Worm (Caenorhabditis elegans): ENCODE results near the gene C37E2.3.
A peak's percentile ranks its signal among the peaks of the same experiment; 100 is the strongest.
"Not testable (repeated sequence)": the region's sequence is repeated elsewhere in the genome, so short reads cannot be mapped to it uniquely, and the experiment has no call there.

Gene C37E2.3

ce11 chrX:14136795-14137194, 43.5 kb upstream of the C37E2.3 start:
- TF ChIP-seq rnt-1 (tag; optimal IDR thresholded peaks at IDR 0.05) (peak; percentile 16), nhr-90 (tag; optimal IDR thresholded peaks at IDR 0.05; ENCODE audit: poor library complexity) (peak; percentile 49), snu-23 (GFP tag; optimal IDR thresholded peaks at IDR 0.05) (peak; percentile 45), nhr-19 (GFP tag; conservative IDR thresholded peaks at IDR 0.05) (0 out of 2 replicates have a peak, but pooled peaks have one; percentile 20), efl-1 (GFP tag; optimal IDR thresholded peaks at IDR 0.05 in 1 of 2) (peak in 1 of 2 experiments; percentile 56), nhr-20 (tag; optimal IDR thresholded peaks at IDR 0.05) (peak; percentile 15), nhr-71 (tag; optimal IDR thresholded peaks at IDR 0.05) (peak; percentile 23)
- not testable (repeated sequence) for TF ChIP-seq efl-1 (optimal IDR thresholded peaks at IDR 0.05)

ce11 chrX:14140040-14140439, 40.2 kb upstream of the C37E2.3 start, which contains the start of gene nkat-1:
nkat-1 (minus strand) TSS chrX:14140140.
- no peak for TF ChIP-seq swsn-7 (tag; optimal IDR thresholded peaks at IDR 0.05)
- TF ChIP-seq nhr-28 (tag; optimal IDR thresholded peaks at IDR 0.05) = no peak
- no peak for TF ChIP-seq unc-62 (GFP tag; optimal IDR thresholded peaks at IDR 0.05)
- no peak for TF ChIP-seq fkh-8 (tag; optimal IDR thresholded peaks at IDR 0.05)
- no peak for TF ChIP-seq nhr-11 (tag; optimal IDR thresholded peaks at IDR 0.05)
- TF ChIP-seq pax-3 (tag; optimal IDR thresholded peaks at IDR 0.05) = no peak
- TF ChIP-seq egl-27 (tag; optimal IDR thresholded peaks at IDR 0.05) = no peak
- no peak for TF ChIP-seq hlh-17 (GFP tag; optimal IDR thresholded peaks at IDR 0.05; ENCODE audit: borderline replicate concordance)
- TF ChIP-seq aha-1 (tag; optimal IDR thresholded peaks at IDR 0.05) = no peak

ce11 chrX:14141344-14141841, 38.9 kb upstream of the C37E2.3 start:
- TF ChIP-seq aha-1 (tag; optimal IDR thresholded peaks at IDR 0.05) (no peak), mep-1 (tag; optimal IDR thresholded peaks at IDR 0.05) (no peak), hpl-2 (GFP tag; optimal IDR thresholded peaks at IDR 0.05) (no peak), lin-13 (GFP tag; optimal IDR thresholded peaks at IDR 0.05) (no peak), nhr-90 (tag; optimal IDR thresholded peaks at IDR 0.05; ENCODE audit: poor library complexity) (no peak), ztf-4 (tag; optimal IDR thresholded peaks at IDR 0.05) (no peak), lsy-2 (tag; optimal IDR thresholded peaks at IDR 0.05) (no peak), dpl-1 (GFP tag; optimal IDR thresholded peaks at IDR 0.05) (peak in 1 of 3 experiments; percentile 41), alr-1 (tag; optimal IDR thresholded peaks at IDR 0.05; ENCODE audit: borderline replicate concordance) (no peak), efl-1 (optimal IDR thresholded peaks at IDR 0.05) (no peak), efl-1 (GFP tag; optimal IDR thresholded peaks at IDR 0.05 in 1 of 2) (peak; percentile 13 to 92), lir-3 (tag; optimal IDR thresholded peaks at IDR 0.05; ENCODE audit: poor library complexity) (no peak), lin-35 (GFP tag; optimal IDR thresholded peaks at IDR 0.05) (peak in 1 of 2 experiments; percentile 16), snu-23 (GFP tag; optimal IDR thresholded peaks at IDR 0.05) (no peak), F16B12.6 (tag; optimal IDR thresholded peaks at IDR 0.05) (no peak), nhr-237 (tag; optimal IDR thresholded peaks at IDR 0.05) (no peak), pax-3 (tag; optimal IDR thresholded peaks at IDR 0.05) (no peak), rnt-1 (tag; optimal IDR thresholded peaks at IDR 0.05) (no peak), dsc-1 (tag; optimal IDR thresholded peaks at IDR 0.05) (no peak), nhr-12 (tag; optimal IDR thresholded peaks at IDR 0.05) (no peak), aly-2 (tag; optimal IDR thresholded peaks at IDR 0.05) (no peak)

ce11 chrX:14141896-14142392, 38.3 kb upstream of the C37E2.3 start, which contains the start of gene ceh-89:
ceh-89 (plus strand) TSS chrX:14141946.
- TF ChIP-seq fos-1 (tag; optimal IDR thresholded peaks at IDR 0.05) (no peak), jun-1 (tag; optimal IDR thresholded peaks at IDR 0.05) (no peak), fkh-8 (tag; optimal IDR thresholded peaks at IDR 0.05) (no peak), unc-30 (tag; optimal IDR thresholded peaks at IDR 0.05) (no peak), zip-4 (GFP tag; optimal IDR thresholded peaks at IDR 0.05) (no peak), Y116A8C.19 (tag; optimal IDR thresholded peaks at IDR 0.05; ENCODE audit: borderline replicate concordance) (no peak), sup-37 (GFP tag; optimal IDR thresholded peaks at IDR 0.05) (no peak), unc-130 (tag; optimal IDR thresholded peaks at IDR 0.05) (no peak), nhr-11 (tag; optimal IDR thresholded peaks at IDR 0.05) (no peak), grh-1 (GFP tag; IDR thresholded peaks at IDR 0.05) (no peak), egl-13 (tag; optimal IDR thresholded peaks at IDR 0.05) (no peak), ama-1 (optimal IDR thresholded peaks at IDR 0.05) (no peak), nhr-71 (tag; optimal IDR thresholded peaks at IDR 0.05) (no peak), irx-1 (tag; optimal IDR thresholded peaks at IDR 0.05) (no peak), skn-1 (tag; optimal IDR thresholded peaks at IDR 0.05) (no peak), ztf-4 (tag; optimal IDR thresholded peaks at IDR 0.05) (no peak)

Data from whole organism, L1 larva.